Fruit fly (Drosophila melanogaster): ENCODE data around the gene CG8813.

The CG8813 gene

dm6 chr2L:2884683-2885502 lies 15.4 kb downstream of the CG8813 start (continued):
- TF ChIP-seq CG10631 (GFP tag; optimal IDR thresholded peaks at IDR 0.05) = no peak
- TF ChIP-seq CG6808 (GFP tag; optimal IDR thresholded peaks at IDR 0.05) = no peak
- TF ChIP-seq Eip93F (GFP tag; optimal IDR thresholded peaks at IDR 0.05) = no peak
- TF ChIP-seq cyc (GFP tag; optimal IDR thresholded peaks at IDR 0.05) = no peak
- no peak for TF ChIP-seq Hr38 (GFP tag; optimal IDR thresholded peaks at IDR 0.05)
- no peak for TF ChIP-seq salr (GFP tag; optimal IDR thresholded peaks at IDR 0.05)
- TF ChIP-seq Ets96B (tag; optimal IDR thresholded peaks at IDR 0.05) = peak; percentile 7
- no peak for TF ChIP-seq achi (GFP tag; optimal IDR thresholded peaks at IDR 0.05)
- TF ChIP-seq acj6 (GFP tag; optimal IDR thresholded peaks at IDR 0.05) = no peak
- TF ChIP-seq dsx (GFP tag; optimal IDR thresholded peaks at IDR 0.05; ENCODE audit: poor library complexity, severe bottlenecking) = peak; percentile 8
- no peak for TF ChIP-seq CG31627 (GFP tag; optimal IDR thresholded peaks at IDR 0.05)
- TF ChIP-seq fd59A (GFP tag; optimal IDR thresholded peaks at IDR 0.05) = no peak
- no peak for TF ChIP-seq Gug (GFP tag; IDR thresholded peaks at IDR 0.05)

- TF ChIP-seq CG11294 (GFP tag; IDR thresholded peaks at IDR 0.05) (0 out of 2 replicates have a peak, but pooled peaks have one; percentile 10), achi (GFP tag; optimal IDR thresholded peaks at IDR 0.05) (peak; percentile 46), svp (GFP tag) (peak; percentile 35), Blimp-1 (GFP tag; optimal IDR thresholded peaks at IDR 0.05) (no peak), CG7368 (GFP tag; optimal IDR thresholded peaks at IDR 0.05) (peak; percentile 56), CG8319 (GFP tag; optimal IDR thresholded peaks at IDR 0.05) (peak; percentile 59), Sox102F (GFP tag; optimal IDR thresholded peaks at IDR 0.05) (peak; percentile 68), CG11762 (GFP tag; optimal IDR thresholded peaks at IDR 0.05; ENCODE audit: insufficient read depth) (peak; percentile 55), net (GFP tag; optimal IDR thresholded peaks at IDR 0.05) (no peak), CG8119 (GFP tag; IDR thresholded peaks at IDR 0.05) (no peak), Sox15 (GFP tag; optimal IDR thresholded peaks at IDR 0.05) (peak; percentile 34), Lpt (GFP tag; optimal IDR thresholded peaks at IDR 0.05) (no peak), OdsH (GFP tag; optimal IDR thresholded peaks at IDR 0.05) (peak; percentile 56), lz (GFP tag; optimal IDR thresholded peaks at IDR 0.05) (peak; percentile 67), CG6808 (GFP tag; optimal IDR thresholded peaks at IDR 0.05) (peak; percentile 1), CG6163 (GFP tag; IDR thresholded peaks at IDR 0.05) (peak; percentile 65), dac (GFP tag; optimal IDR thresholded peaks at IDR 0.05) (no peak), CG10669 (GFP tag; optimal IDR thresholded peaks at IDR 0.05) (no peak), CG3919 (GFP tag; optimal IDR thresholded peaks at IDR 0.05) (peak; percentile 69), CG15336 (GFP tag; IDR thresholded peaks at IDR 0.05) (0 out of 2 replicates have a peak, but pooled peaks have one; percentile 9), Eip93F (GFP tag; optimal IDR thresholded peaks at IDR 0.05) (no peak), Hr4 (GFP tag; optimal IDR thresholded peaks at IDR 0.05) (peak; percentile 48), fkh (GFP tag; optimal IDR thresholded peaks at IDR 0.05) (peak; percentile 57), dsx (GFP tag; optimal IDR thresholded peaks at IDR 0.05; ENCODE audit: poor library complexity, severe bottlenecking) (peak; percentile 19), cyc (GFP tag; optimal IDR thresholded peaks at IDR 0.05) (peak; percentile 61), Hr38 (GFP tag; optimal IDR thresholded peaks at IDR 0.05) (no peak), fd59A (GFP tag; optimal IDR thresholded peaks at IDR 0.05) (no peak), topi (GFP tag; optimal IDR thresholded peaks at IDR 0.05) (peak; percentile 66), CG10631 (GFP tag; optimal IDR thresholded peaks at IDR 0.05) (peak; percentile 73), CG34406 (GFP tag; optimal IDR thresholded peaks at IDR 0.05) (peak; percentile 41), Met (GFP tag; optimal IDR thresholded peaks at IDR 0.05) (peak; percentile 42), Ets21C (GFP tag; optimal IDR thresholded peaks at IDR 0.05) (peak; percentile 31), Ets96B (tag; optimal IDR thresholded peaks at IDR 0.05) (no peak), CG31627 (GFP tag; optimal IDR thresholded peaks at IDR 0.05) (peak; percentile 72), ss (GFP tag; optimal IDR thresholded peaks at IDR 0.05) (peak in 1 of 2 experiments; percentile 16), esn (GFP tag; optimal IDR thresholded peaks at IDR 0.05) (peak; percentile 70), Eip78C (GFP tag) (peak; percentile 85), CG3032 (tag; optimal IDR thresholded peaks at IDR 0.05) (no peak), CG4318 (GFP tag; optimal IDR thresholded peaks at IDR 0.05) (no peak), CG11902 (GFP tag; optimal IDR thresholded peaks at IDR 0.05) (peak; percentile 20), eg (GFP tag; IDR thresholded peaks at IDR 0.05) (peak; percentile 59), fd85E (GFP tag; optimal IDR thresholded peaks at IDR 0.05) (peak; percentile 19)
Measured at dm6 chr2L:2885503-2886225, 16.2 kb downstream of the CG8813 start, which contains the start of the genes NTPase and lilli. NTPase (minus strand) TSS chr2L:2885850. lilli (plus strand) TSS chr2L:2885929.

Measured in whole organism, prepupa.